Worm (Caenorhabditis elegans) whole organism, mixed stage, embryonic: Measurements from ENCODE around the gene C07D10.5.

ENCODE experiments used
- blmp-1 ChIP-seq: fragments of 150-350 bp; optimal IDR thresholded peaks from 2 replicates; lab custom pipeline; 2014; ENCODE audit warnings: missing biosample characterization, missing genetic modification characterization
- elt-3 ChIP-seq: fragments of 150-350 bp; optimal IDR thresholded peaks from 2 replicates; lab custom pipeline; 2014; ENCODE audit warnings: missing biosample characterization, missing genetic modification characterization
- mep-1 ChIP-seq: fragments of 150-350 bp; optimal IDR thresholded peaks from 2 replicates; lab custom pipeline; 2017; ENCODE audit warnings: missing biosample characterization, missing genetic modification reagents, missing genetic modification characterization, inconsistent platforms

- TF ChIP-seq elt-3 (tag; lab: Kevin White, UChicago), result no peak
- no peak for TF ChIP-seq blmp-1 (tag; lab: Kevin White, UChicago)
- TF ChIP-seq mep-1, result no peak
Observed at ce11 chrII:7357176-7357575, 24.2 kb upstream of the C07D10.5 start.
